Worm (Caenorhabditis elegans): ENCODE data around the gene gem-1.

DNA sequence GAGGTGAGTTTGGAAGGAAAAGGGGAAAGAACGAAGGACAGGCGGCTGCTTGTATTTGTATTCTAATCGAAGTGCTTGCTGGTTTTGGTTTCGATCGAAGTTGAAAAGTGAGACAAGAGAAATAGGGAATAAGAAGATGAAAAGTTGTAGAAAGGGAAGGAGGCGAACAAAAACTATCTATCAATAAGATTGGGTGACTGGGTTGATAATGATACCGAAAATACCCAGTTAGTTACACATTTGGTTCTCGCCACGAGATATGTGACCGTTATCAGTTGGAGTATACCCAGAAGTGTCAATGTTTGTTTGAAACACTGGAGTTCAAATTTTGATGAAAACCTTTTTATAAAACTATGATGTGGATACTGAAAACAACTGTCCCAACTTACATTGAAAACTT lies 8.5 kb downstream of the gem-1 start:
- TF ChIP-seq F13C5.2 (tag; optimal IDR thresholded peaks at IDR 0.05) (no peak), scrt-1 (GFP tag; IDR thresholded peaks at IDR 0.05) (no peak), hmbx-1 (tag; optimal IDR thresholded peaks at IDR 0.05) (no peak), hnd-1 (tag; optimal IDR thresholded peaks at IDR 0.05) (no peak), ets-7 (tag; optimal IDR thresholded peaks at IDR 0.05) (no peak), tra-4 (tag; optimal IDR thresholded peaks at IDR 0.05) (no peak), ceh-13 (GFP tag; optimal IDR thresholded peaks at IDR 0.05) (no peak), ama-1 (optimal IDR thresholded peaks at IDR 0.05) (no peak)

Data from whole organism, early embryonic.